Worm (Caenorhabditis elegans) whole organism, L4 larva: Measurements from ENCODE around the gene frpr-9.

ENCODE experiments used
- Y48G9A.11 ChIP-seq: fragments of 200-800 bp; sonication (Bioruptor generic); IDR thresholded peaks from 2 replicates; pipeline ENCODE4 v1.3.6; 2022; ENCODE audit warnings: missing genetic modification reagents, missing genetic modification characterization, missing compliant biosample characterization
- ama-1 ChIP-seq: fragments of 150-350 bp; optimal IDR thresholded peaks from 2 replicates; lab custom pipeline; 2014; ENCODE audit warnings: inconsistent platforms, mixed read lengths
- ces-1 ChIP-seq: fragments of 150-350 bp; sonication (generic microtip); optimal IDR thresholded peaks from 4 replicates; lab custom pipeline; 2014; ENCODE audit warnings: missing biosample characterization, missing genetic modification reagents, missing genetic modification characterization
- dve-1 ChIP-seq: sonication (generic microtip); optimal IDR thresholded peaks from 2 replicates; lab custom pipeline; 2017; ENCODE audit warnings: antibody characterized with exemption, mild to moderate bottlenecking, missing genetic modification characterization, missing compliant biosample characterization; ENCODE audit not compliant: insufficient read depth
- hlh-11 ChIP-seq: fragments of 200-800 bp; sonication (Bioruptor generic); optimal IDR thresholded peaks from 2 replicates; lab custom pipeline; 2018; ENCODE audit warnings: mild to moderate bottlenecking, missing genetic modification characterization, missing compliant biosample characterization
- jun-1 ChIP-seq: fragments of 150-350 bp; optimal IDR thresholded peaks from 2 replicates; lab custom pipeline; 2014; ENCODE audit warnings: missing biosample characterization, missing genetic modification reagents, missing genetic modification characterization
- mdt-29 ChIP-seq: fragments of 200-800 bp; sonication (Bioruptor generic); IDR thresholded peaks from 2 replicates; pipeline ENCODE4 v1.3.6; 2022; ENCODE audit warnings: missing genetic modification reagents, missing genetic modification characterization, missing compliant biosample characterization
- nhr-11 ChIP-seq: fragments of 150-350 bp; optimal IDR thresholded peaks from 2 replicates; lab custom pipeline; 2014; ENCODE audit warnings: missing biosample characterization, missing genetic modification characterization
- nhr-28 ChIP-seq: fragments of 150-350 bp; optimal IDR thresholded peaks from 2 replicates; lab custom pipeline; 2014; ENCODE audit warnings: missing biosample characterization, missing genetic modification characterization
- nhr-76 ChIP-seq: fragments of 150-350 bp; optimal IDR thresholded peaks from 2 replicates; lab custom pipeline; 2014; ENCODE audit warnings: missing biosample characterization, missing genetic modification characterization
- pha-4 ChIP-seq, 2 experiments: fragments of 150-350 bp in 1 of 2; fragments of 200-800 bp in 1 of 2; sonication (Bioruptor generic) in 1 of 2; IDR thresholded peaks in 1 of 2; optimal IDR thresholded peaks in 1 of 2; 2 replicates each; pipeline versions ENCODE4 v1.3.6 to Lab custom; 2014 to 2022; ENCODE audit warnings: missing genetic modification characterization in 2 of 2, missing genetic modification reagents in 2 of 2, missing biosample characterization in 1 of 2, missing compliant biosample characterization in 1 of 2
- snpc-4 ChIP-seq: fragments of 150-350 bp; optimal IDR thresholded peaks from 2 replicates; lab custom pipeline; 2014; ENCODE audit warnings: missing biosample characterization, missing genetic modification characterization
- tra-1 ChIP-seq: fragments of 200-800 bp; sonication (Bioruptor generic); IDR thresholded peaks from 2 replicates; pipeline ENCODE4 v1.3.6; 2022; ENCODE audit warnings: missing genetic modification reagents, missing genetic modification characterization, missing compliant biosample characterization

- TF ChIP-seq pha-4 (GFP tag; IDR thresholded peaks at IDR 0.05; lab: Robert Waterston, UW) (no peak), pha-4 (tag; optimal IDR thresholded peaks at IDR 0.05; lab: Kevin White, UChicago) (no peak), ama-1 (lab: Kevin White, UChicago) (no peak), snpc-4 (tag; lab: Kevin White, UChicago) (no peak), hlh-11 (tag; lab: Kevin White, UChicago) (peak; percentile 65), ces-1 (no peak), nhr-28 (peak; percentile 63), mdt-29 (GFP tag; lab: Robert Waterston, UW) (no peak), Y48G9A.11 (GFP tag; lab: Robert Waterston, UW) (no peak), dve-1 (tag; lab: Kevin White, UChicago) (peak; percentile 38), jun-1 (tag; lab: Kevin White, UChicago) (no peak), nhr-76 (tag; lab: Kevin White, UChicago) (no peak), tra-1 (GFP tag; lab: Robert Waterston, UW) (0 out of 2 replicates have a peak, but pooled peaks have one; percentile 19), nhr-11 (tag; lab: Kevin White, UChicago) (no peak)
Measured at ce11 chrV:11007651-11008050, 15.8 kb downstream of the frpr-9 start.
